Worm (Caenorhabditis elegans): ENCODE results near the gene gars-1.

The gars-1 gene

ce11 chrIII:5144169-5144568, 19.3 kb downstream of the gars-1 start:
- TF ChIP-seq nhr-102 (tag; optimal IDR thresholded peaks at IDR 0.05), result no peak
- no peak for TF ChIP-seq nhr-42 (GFP tag; IDR thresholded peaks at IDR 0.05)
- TF ChIP-seq lim-7 (GFP tag; IDR thresholded peaks at IDR 0.05), result no peak
- TF ChIP-seq mxl-3 (GFP tag; optimal IDR thresholded peaks at IDR 0.05), result no peak
- TF ChIP-seq arid-1 (GFP tag; conservative IDR thresholded peaks at IDR 0.05), result no peak
- TF ChIP-seq F37D6.2 (tag; optimal IDR thresholded peaks at IDR 0.05), result no peak
- TF ChIP-seq tra-1 (GFP tag; IDR thresholded peaks at IDR 0.05), result no peak
- no peak for TF ChIP-seq nhr-41 (GFP tag; IDR thresholded peaks at IDR 0.05)
- no peak for TF ChIP-seq nhr-48 (tag; optimal IDR thresholded peaks at IDR 0.05)
- TF ChIP-seq ceh-32 (tag; optimal IDR thresholded peaks at IDR 0.05; ENCODE audit: poor library complexity), result no peak
- TF ChIP-seq madf-9 (GFP tag; conservative IDR thresholded peaks at IDR 0.05), result no peak
- no peak for TF ChIP-seq daf-8 (GFP tag; IDR thresholded peaks at IDR 0.05)
- TF ChIP-seq vab-7 (GFP tag; IDR thresholded peaks at IDR 0.05), result no peak
- TF ChIP-seq zip-2 (tag; optimal IDR thresholded peaks at IDR 0.05), result no peak
- TF ChIP-seq lin-38 (GFP tag; IDR thresholded peaks at IDR 0.05), result no peak
- TF ChIP-seq madf-5 (GFP tag; IDR thresholded peaks at IDR 0.05), result no peak
- TF ChIP-seq mdt-29 (GFP tag; IDR thresholded peaks at IDR 0.05), result no peak
- no peak for TF ChIP-seq dmd-9 (GFP tag; IDR thresholded peaks at IDR 0.05)
- no peak for TF ChIP-seq skn-1 (tag; optimal IDR thresholded peaks at IDR 0.05)

ce11 chrIII:5143520-5143919, 19.9 kb downstream of the gars-1 start:
- TF ChIP-seq unc-62 (GFP tag; optimal IDR thresholded peaks at IDR 0.05 in 1 of 2) (peak in 1 of 2 experiments; percentile 58), unc-62 (tag; optimal IDR thresholded peaks at IDR 0.05) (no peak), madf-9 (GFP tag; conservative IDR thresholded peaks at IDR 0.05) (no peak), unc-39 (tag; optimal IDR thresholded peaks at IDR 0.05) (no peak), dpl-1 (GFP tag; optimal IDR thresholded peaks at IDR 0.05) (no peak)

ce11 chrIII:5141935-5142334, 21.5 kb downstream of the gars-1 start:
- TF ChIP-seq unc-62 (GFP tag; optimal IDR thresholded peaks at IDR 0.05 in 1 of 2) (peak in 1 of 2 experiments; percentile 52), unc-62 (tag; optimal IDR thresholded peaks at IDR 0.05) (no peak), tra-1 (GFP tag; IDR thresholded peaks at IDR 0.05) (0 out of 2 replicates have a peak, but pooled peaks have one; percentile 20), lir-3 (tag; optimal IDR thresholded peaks at IDR 0.05) (no peak), hlh-11 (tag; optimal IDR thresholded peaks at IDR 0.05) (peak; percentile 18), skn-1 (tag; optimal IDR thresholded peaks at IDR 0.05) (no peak), dmd-6 (GFP tag; IDR thresholded peaks at IDR 0.05) (peak; percentile 34; the same call in 1 of the 2 replicates), snpc-1.2 (GFP tag; IDR thresholded peaks at IDR 0.05) (no peak)

- TF ChIP-seq nhr-10 (tag; optimal IDR thresholded peaks at IDR 0.05) (no peak), F49E8.2 (tag; optimal IDR thresholded peaks at IDR 0.05; ENCODE audit: borderline replicate concordance) (no peak), aly-2 (tag; optimal IDR thresholded peaks at IDR 0.05) (no peak), D1046.2 (GFP tag; IDR thresholded peaks at IDR 0.05) (no peak), sdz-12 (GFP tag; optimal IDR thresholded peaks at IDR 0.05) (no peak), nhr-28 (tag; optimal IDR thresholded peaks at IDR 0.05) (peak; percentile 30), hif-1 (tag; optimal IDR thresholded peaks at IDR 0.05) (no peak), dmd-6 (GFP tag; IDR thresholded peaks at IDR 0.05) (peak; percentile 34; the same call in 1 of the 2 replicates), lir-3 (tag; optimal IDR thresholded peaks at IDR 0.05) (no peak), dve-1 (tag; optimal IDR thresholded peaks at IDR 0.05; ENCODE audit: insufficient read depth) (no peak), attf-4 (tag; optimal IDR thresholded peaks at IDR 0.05) (no peak), daf-16 (GFP tag; optimal IDR thresholded peaks at IDR 0.05) (peak in 1 of 2 experiments; percentile 80), daf-16 (tag; optimal IDR thresholded peaks at IDR 0.05) (peak; percentile 70), ceh-20 (GFP tag; IDR thresholded peaks at IDR 0.05) (no peak), F10B5.3 (tag; optimal IDR thresholded peaks at IDR 0.05) (no peak), zfp-3 (GFP tag; conservative IDR thresholded peaks at IDR 0.05) (no peak), spr-3 (GFP tag; optimal IDR thresholded peaks at IDR 0.05) (no peak), lsy-2 (tag; optimal IDR thresholded peaks at IDR 0.05) (peak in 1 of 2 experiments; percentile 52), snpc-4 (tag; optimal IDR thresholded peaks at IDR 0.05) (no peak), Y105C5A.15 (GFP tag; IDR thresholded peaks at IDR 0.05) (no peak), unc-62 (GFP tag; optimal IDR thresholded peaks at IDR 0.05 in 1 of 2) (peak in 1 of 2 experiments; percentile 5), unc-62 (tag; optimal IDR thresholded peaks at IDR 0.05) (no peak), T26A8.4 (GFP tag; IDR thresholded peaks at IDR 0.05) (no peak), php-3 (GFP tag; IDR thresholded peaks at IDR 0.05) (no peak)
These were observed 22.9 kb downstream of the gars-1 start for ce11 chrIII:5140559-5140958.

Measured in whole organism, L4 larva.